Worm (Caenorhabditis elegans) whole organism, L2 larva: Measurements from ENCODE around the gene lury-1.

Experiments
- C34F6.9 ChIP-seq: fragments of 150-350 bp; optimal IDR thresholded peaks from 2 replicates; lab custom pipeline; 2014; ENCODE audit warnings: missing biosample characterization, missing genetic modification characterization
- F13H6.1 ChIP-seq: sonication (generic microtip); optimal IDR thresholded peaks from 2 replicates; lab custom pipeline; 2016; ENCODE audit warnings: missing genetic modification characterization, missing compliant biosample characterization
- R02D3.7 ChIP-seq: fragments of 150-350 bp; optimal IDR thresholded peaks from 2 replicates; lab custom pipeline; 2014; ENCODE audit warnings: missing biosample characterization, missing genetic modification characterization
- ZK546.5 ChIP-seq: sonication (generic microtip); optimal IDR thresholded peaks from 2 replicates; lab custom pipeline; 2017; ENCODE audit warnings: missing biosample characterization, missing genetic modification characterization
- aly-2 ChIP-seq: fragments of 150-350 bp; optimal IDR thresholded peaks from 2 replicates; lab custom pipeline; 2014; ENCODE audit warnings: missing biosample characterization, missing genetic modification characterization
- blmp-1 ChIP-seq: sonication (generic microtip); optimal IDR thresholded peaks from 2 replicates; lab custom pipeline; 2017; ENCODE audit warnings: missing genetic modification characterization, mild to moderate bottlenecking, missing compliant biosample characterization, antibody characterized with exemption, moderate library complexity; ENCODE audit not compliant: insufficient read depth
- ceh-16 ChIP-seq: fragments of 150-350 bp; optimal IDR thresholded peaks from 2 replicates; lab custom pipeline; 2014; ENCODE audit warnings: missing biosample characterization, missing genetic modification characterization
- ceh-82 ChIP-seq: fragments of 150-350 bp; optimal IDR thresholded peaks from 2 replicates; lab custom pipeline; 2014; ENCODE audit warnings: missing biosample characterization, missing genetic modification characterization
- crh-2 ChIP-seq: sonication (generic microtip); optimal IDR thresholded peaks from 2 replicates; lab custom pipeline; 2017; ENCODE audit warnings: missing biosample characterization, missing genetic modification characterization
- elt-1 ChIP-seq: fragments of 150-350 bp; optimal IDR thresholded peaks from 2 replicates; lab custom pipeline; 2014; ENCODE audit warnings: missing biosample characterization, missing genetic modification characterization
- elt-3 ChIP-seq: sonication (generic microtip); optimal IDR thresholded peaks from 2 replicates; lab custom pipeline; 2017; ENCODE audit warnings: missing biosample characterization, missing genetic modification characterization
- gmeb-1 ChIP-seq: fragments of 150-350 bp; optimal IDR thresholded peaks from 2 replicates; lab custom pipeline; 2014; ENCODE audit warnings: missing biosample characterization, missing genetic modification characterization
- lin-11 ChIP-seq: fragments of 150-350 bp; sonication (generic microtip); optimal IDR thresholded peaks from 2 replicates; lab custom pipeline; 2014; ENCODE audit warnings: missing biosample characterization, missing genetic modification characterization, inconsistent platforms, mixed read lengths
- lin-13 ChIP-seq: fragments of 150-350 bp; optimal IDR thresholded peaks from 2 replicates; lab custom pipeline; 2014; ENCODE audit warnings: missing biosample characterization, missing genetic modification reagents, missing genetic modification characterization
- lin-39 ChIP-seq: fragments of 150-350 bp; optimal IDR thresholded peaks from 2 replicates; lab custom pipeline; 2014; ENCODE audit warnings: missing biosample characterization, missing genetic modification reagents, missing genetic modification characterization
- lsy-2 ChIP-seq, 2 experiments: fragments of 150-350 bp in 1 of 2; sonication (generic microtip) in 1 of 2; optimal IDR thresholded peaks; 2 replicates each; lab custom pipeline; 2014 to 2017; ENCODE audit warnings: missing biosample characterization in 2 of 2, missing genetic modification characterization in 2 of 2
- mab-5 ChIP-seq: fragments of 150-350 bp; optimal IDR thresholded peaks from 2 replicates; lab custom pipeline; 2014; ENCODE audit warnings: missing biosample characterization, missing genetic modification characterization
- mdl-1 ChIP-seq, 2 experiments: fragments of 150-350 bp in 1 of 2; sonication (generic microtip) in 1 of 2; optimal IDR thresholded peaks; 2 replicates each; lab custom pipeline; 2017; ENCODE audit warnings: missing biosample characterization in 2 of 2, missing genetic modification characterization in 2 of 2
- nhr-10 ChIP-seq: sonication (generic microtip); optimal IDR thresholded peaks from 2 replicates; lab custom pipeline; 2017; ENCODE audit warnings: missing biosample characterization, missing genetic modification characterization
- nhr-11 ChIP-seq: fragments of 150-350 bp; optimal IDR thresholded peaks from 2 replicates; lab custom pipeline; 2014; ENCODE audit warnings: missing biosample characterization, missing genetic modification characterization
- nhr-12 ChIP-seq: fragments of 150-350 bp; optimal IDR thresholded peaks from 2 replicates; lab custom pipeline; 2014; ENCODE audit warnings: missing biosample characterization, missing genetic modification characterization
- nhr-129 ChIP-seq: fragments of 150-350 bp; optimal IDR thresholded peaks from 2 replicates; lab custom pipeline; 2014; ENCODE audit warnings: missing biosample characterization, missing genetic modification characterization
- nhr-23 ChIP-seq: fragments of 150-350 bp; optimal IDR thresholded peaks from 2 replicates; lab custom pipeline; 2014; ENCODE audit warnings: missing biosample characterization, missing genetic modification reagents, missing genetic modification characterization
- nhr-25 ChIP-seq: fragments of 150-350 bp; sonication (generic microtip); optimal IDR thresholded peaks from 3 replicates; lab custom pipeline; 2014; ENCODE audit warnings: missing biosample characterization, missing genetic modification characterization
- nhr-6 ChIP-seq: fragments of 150-350 bp; optimal IDR thresholded peaks from 2 replicates; lab custom pipeline; 2014; ENCODE audit warnings: missing biosample characterization, missing genetic modification characterization
- sem-4 ChIP-seq: fragments of 150-350 bp; optimal IDR thresholded peaks from 2 replicates; lab custom pipeline; 2014; ENCODE audit warnings: missing biosample characterization, missing genetic modification reagents, missing genetic modification characterization
- sma-3 ChIP-seq: sonication (generic microtip); optimal IDR thresholded peaks from 2 replicates; lab custom pipeline; 2016; ENCODE audit warnings: missing genetic modification reagents, missing genetic modification characterization, missing compliant biosample characterization
- sma-9 ChIP-seq, 2 experiments: fragments of 150-350 bp in 1 of 2; sonication (generic microtip) in 1 of 2; optimal IDR thresholded peaks; 2 replicates each; lab custom pipeline; 2014 to 2016; ENCODE audit warnings: missing genetic modification characterization in 2 of 2, mild to moderate bottlenecking in 1 of 2, missing biosample characterization in 1 of 2, missing compliant biosample characterization in 1 of 2, missing genetic modification reagents in 1 of 2, moderate library complexity in 1 of 2
- unc-39 ChIP-seq: fragments of 150-350 bp; optimal IDR thresholded peaks from 2 replicates; lab custom pipeline; 2014; ENCODE audit warnings: missing biosample characterization, missing genetic modification characterization
- unc-55 ChIP-seq: fragments of 150-350 bp; sonication (generic microtip); optimal IDR thresholded peaks from 3 replicates; lab custom pipeline; 2014; ENCODE audit warnings: missing biosample characterization, missing genetic modification reagents, missing genetic modification characterization
- unc-62 ChIP-seq: fragments of 150-350 bp; optimal IDR thresholded peaks from 2 replicates; lab custom pipeline; 2014; ENCODE audit warnings: missing biosample characterization, missing genetic modification reagents, missing genetic modification characterization
- zag-1 ChIP-seq: fragments of 150-350 bp; optimal IDR thresholded peaks from 2 replicates; lab custom pipeline; 2014; ENCODE audit warnings: missing biosample characterization, missing genetic modification characterization
- ztf-1 ChIP-seq: fragments of 200-800 bp; sonication (Bioruptor generic); conservative IDR thresholded peaks from 2 replicates; pipeline ENCODE4 v1.3.6; 2022; ENCODE audit warnings: missing genetic modification characterization, missing compliant biosample characterization
- ztf-4 ChIP-seq: fragments of 150-350 bp; optimal IDR thresholded peaks from 2 replicates; lab custom pipeline; 2014; ENCODE audit warnings: missing biosample characterization, missing genetic modification characterization

Gene lury-1

DNA sequence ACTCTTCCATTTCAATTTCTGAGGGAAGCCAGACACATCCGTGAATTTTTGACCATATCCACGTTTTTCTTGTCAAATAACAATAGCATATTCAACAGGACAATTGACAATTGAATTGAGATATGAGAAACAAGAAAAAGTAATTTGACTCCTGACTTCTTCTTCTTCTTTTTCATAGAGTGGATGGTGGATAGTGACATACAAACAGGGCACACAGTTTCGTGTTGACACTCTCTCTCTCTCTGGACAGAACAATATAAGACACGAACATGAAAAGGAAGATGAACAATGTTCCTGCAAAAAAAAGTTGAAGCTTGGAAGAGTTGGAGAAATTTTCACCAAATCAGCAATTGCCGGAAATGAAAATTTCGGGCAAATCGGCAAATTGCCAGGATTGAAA lies 35.1 kb upstream of the lury-1 start:
- no peak for TF ChIP-seq nhr-6 (tag; lab: Kevin White, UChicago)
- TF ChIP-seq ztf-4 (tag; lab: Kevin White, UChicago) = no peak
- TF ChIP-seq elt-1 = no peak
- TF ChIP-seq lin-39 (tag; lab: Kevin White, UChicago) = no peak
- TF ChIP-seq nhr-129 (tag; lab: Kevin White, UChicago) = no peak
- TF ChIP-seq nhr-25 = no peak
- no peak for TF ChIP-seq C34F6.9 (tag; lab: Kevin White, UChicago)
- no peak for TF ChIP-seq sma-9 (GFP tag; optimal IDR thresholded peaks at IDR 0.05; lab: Kevin White, UChicago)
- no peak for TF ChIP-seq sma-9 (tag; optimal IDR thresholded peaks at IDR 0.05; lab: Kevin White, UChicago)
- no peak for TF ChIP-seq nhr-12 (tag; lab: Kevin White, UChicago)
- TF ChIP-seq unc-55 (GFP tag; lab: Kevin White, UChicago) = no peak
- no peak for TF ChIP-seq lin-11 (tag; lab: Kevin White, UChicago)
- TF ChIP-seq nhr-10 (tag; lab: Kevin White, UChicago) = no peak
- TF ChIP-seq, all 48 proteins: peak for 0

ce11 chrIII:12152157-12152556 lies 34.1 kb upstream of the lury-1 start:
- peak; percentile 81 for TF ChIP-seq unc-55 (GFP tag; lab: Kevin White, UChicago)
- peak; percentile 21 for TF ChIP-seq sma-3 (GFP tag; lab: Kevin White, UChicago)
- TF ChIP-seq gmeb-1 (tag; lab: Kevin White, UChicago) = peak; percentile 94
- TF ChIP-seq nhr-10 (tag; lab: Kevin White, UChicago) = no peak
- no peak for TF ChIP-seq ceh-82
- peak; percentile 75 for TF ChIP-seq C34F6.9 (tag; lab: Kevin White, UChicago)
- TF ChIP-seq sem-4 (tag; lab: Kevin White, UChicago) = peak; percentile 33
- peak; percentile 12 to 79 for TF ChIP-seq lsy-2 (tag; optimal IDR thresholded peaks at IDR 0.05; lab: Kevin White, UChicago)
- no peak for TF ChIP-seq nhr-23
- TF ChIP-seq nhr-129 (tag; lab: Kevin White, UChicago) = peak; percentile 6
- TF ChIP-seq F13H6.1 (tag; lab: Kevin White, UChicago) = peak; percentile 3
- TF ChIP-seq ceh-16 = no peak
- TF ChIP-seq crh-2 = peak; percentile 73
- TF ChIP-seq lin-13 (GFP tag; lab: Kevin White, UChicago) = peak; percentile 65
- TF ChIP-seq sma-9 (GFP tag; optimal IDR thresholded peaks at IDR 0.05; lab: Kevin White, UChicago) = no peak
- TF ChIP-seq sma-9 (tag; optimal IDR thresholded peaks at IDR 0.05; lab: Kevin White, UChicago) = no peak
- TF ChIP-seq nhr-25 = peak; percentile 22
- TF ChIP-seq, all 48 proteins: peak for 11

DNA sequence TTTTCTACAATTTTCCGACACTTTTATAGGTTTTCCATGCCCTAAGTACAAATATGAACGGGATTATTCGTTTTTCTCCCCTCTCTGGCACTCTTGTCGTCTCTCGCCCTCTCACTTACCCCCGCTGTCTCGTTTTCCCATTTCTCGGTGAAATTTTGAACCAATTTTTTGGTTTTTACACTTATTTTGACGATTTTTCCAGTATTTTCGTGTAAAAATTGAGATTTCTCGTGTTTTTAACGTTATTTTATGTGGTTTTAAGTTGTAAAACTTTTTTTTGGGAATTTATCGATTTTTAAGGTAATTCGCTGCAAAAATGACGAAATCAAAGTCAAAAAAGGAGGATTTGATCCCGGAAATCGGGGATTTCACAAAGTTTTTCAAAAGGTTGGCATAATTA lies 33.6 kb upstream of the lury-1 start, which contains the start of gene Y75B8A.7:
Gene Y75B8A.7, plus strand, starts transcription at position 301 of the 400 bp plus-strand sequence.
- TF ChIP-seq zag-1 (tag; lab: Kevin White, UChicago) (no peak), mab-5 (tag; lab: Kevin White, UChicago) (no peak), nhr-11 (tag; lab: Kevin White, UChicago) (no peak), R02D3.7 (tag; lab: Kevin White, UChicago) (no peak), sem-4 (tag; lab: Kevin White, UChicago) (no peak), aly-2 (tag; lab: Kevin White, UChicago) (no peak), ztf-1 (GFP tag; lab: Robert Waterston, UW) (no peak), elt-3 (tag; lab: Kevin White, UChicago) (no peak), nhr-25 (no peak), ztf-4 (tag; lab: Kevin White, UChicago) (no peak), unc-62 (GFP tag; lab: Kevin White, UChicago) (no peak)

ce11 chrIII:12153514-12153913 lies 32.7 kb upstream of the lury-1 start:
- TF ChIP-seq ztf-4 (tag; lab: Kevin White, UChicago) = no peak
- no peak for TF ChIP-seq mdl-1 (tag; optimal IDR thresholded peaks at IDR 0.05; lab: Kevin White, UChicago)
- TF ChIP-seq unc-39 (tag; lab: Kevin White, UChicago) = no peak
- no peak for TF ChIP-seq C34F6.9 (tag; lab: Kevin White, UChicago)
- no peak for TF ChIP-seq zag-1 (tag; lab: Kevin White, UChicago)
- no peak for TF ChIP-seq lsy-2 (tag; optimal IDR thresholded peaks at IDR 0.05; lab: Kevin White, UChicago)
- TF ChIP-seq elt-1 = no peak
- TF ChIP-seq ZK546.5 (tag; lab: Kevin White, UChicago) = no peak
- TF ChIP-seq blmp-1 = no peak
- TF ChIP-seq nhr-10 (tag; lab: Kevin White, UChicago) = no peak
- no peak for TF ChIP-seq crh-2
